Worm (Caenorhabditis elegans) whole organism, L3 larva: ENCODE data around the gene sphk-1.

ENCODE experiments used
- ZK546.5 ChIP-seq: sonication (generic microtip); optimal IDR thresholded peaks from 2 replicates; lab custom pipeline; 2017; ENCODE audit warnings: missing biosample characterization, missing genetic modification characterization
- ceh-9 ChIP-seq: sonication (generic microtip); optimal IDR thresholded peaks from 2 replicates; lab custom pipeline; 2018; ENCODE audit warnings: missing biosample characterization, missing genetic modification characterization
- egl-27 ChIP-seq: sonication (generic microtip); optimal IDR thresholded peaks from 4 replicates; lab custom pipeline; 2017; ENCODE audit warnings: missing biosample characterization, missing genetic modification reagents, missing genetic modification characterization
- elt-1 ChIP-seq: fragments of 150-350 bp; optimal IDR thresholded peaks from 2 replicates; lab custom pipeline; 2014; ENCODE audit warnings: missing biosample characterization, missing genetic modification characterization
- hmg-11 ChIP-seq: sonication (generic microtip); optimal IDR thresholded peaks from 2 replicates; lab custom pipeline; 2016; ENCODE audit warnings: missing genetic modification characterization, missing compliant biosample characterization
- nhr-237 ChIP-seq: fragments of 150-350 bp; optimal IDR thresholded peaks from 2 replicates; lab custom pipeline; 2014; ENCODE audit warnings: missing biosample characterization, missing genetic modification characterization
- nhr-25 ChIP-seq: sonication (generic microtip); optimal IDR thresholded peaks from 2 replicates; lab custom pipeline; 2017; ENCODE audit warnings: missing biosample characterization, missing genetic modification characterization
- nhr-76 ChIP-seq: fragments of 150-350 bp; sonication (generic microtip); optimal IDR thresholded peaks from 5 replicates; lab custom pipeline; 2014; ENCODE audit warnings: missing biosample characterization, missing genetic modification characterization
- pqm-1 ChIP-seq: fragments of 150-350 bp; optimal IDR thresholded peaks from 2 replicates; lab custom pipeline; 2017; ENCODE audit warnings: missing biosample characterization, missing genetic modification characterization, inconsistent platforms
- zag-1 ChIP-seq: fragments of 150-350 bp; optimal IDR thresholded peaks from 2 replicates; lab custom pipeline; 2014; ENCODE audit warnings: missing biosample characterization, missing genetic modification characterization

DNA sequence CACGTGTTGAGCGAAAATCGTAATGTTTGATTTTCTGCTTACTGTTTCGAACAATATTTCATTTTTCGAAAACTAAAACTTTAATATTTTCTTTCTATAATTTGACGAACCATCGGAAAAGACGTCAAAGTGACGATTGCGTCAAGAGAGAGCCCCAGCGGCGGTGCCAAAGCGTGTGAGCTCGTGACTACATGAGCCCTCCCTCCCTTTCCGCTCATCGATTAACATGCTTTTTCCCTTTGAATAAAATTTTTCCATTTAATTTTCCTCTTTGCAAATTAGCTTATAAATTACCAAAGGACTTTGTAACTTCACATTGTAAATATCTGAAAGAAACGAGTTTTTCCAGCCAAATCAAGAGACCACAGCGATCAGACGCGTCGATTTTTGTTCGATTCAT is 41.5 kb upstream of the sphk-1 start:
- TF ChIP-seq egl-27 (no peak), hmg-11 (tag; lab: Kevin White, UChicago) (no peak), ZK546.5 (tag; lab: Kevin White, UChicago) (no peak), ceh-9 (tag; lab: Kevin White, UChicago) (no peak), nhr-76 (tag; lab: Kevin White, UChicago) (no peak), pqm-1 (tag; lab: Kevin White, UChicago) (no peak), elt-1 (tag; lab: Kevin White, UChicago) (no peak), zag-1 (tag; lab: Kevin White, UChicago) (no peak), nhr-237 (tag; lab: Kevin White, UChicago) (no peak), nhr-25 (no peak)
